Fruit fly (Drosophila melanogaster) whole organism, pupa: ENCODE measurements around the gene AOX3.

Experiments
- CG10348 ChIP-seq: fragments of 200-800 bp; sonication (Bioruptor generic); IDR thresholded peaks from 2 replicates; pipeline ENCODE4 v1.3.6; 2022; ENCODE audit warnings: missing biosample characterization, missing genetic modification characterization
- CG12605 ChIP-seq: fragments of 200-800 bp; sonication (Bioruptor generic); IDR thresholded peaks from 2 replicates; pipeline ENCODE4 v1.3.6; 2022; ENCODE audit warnings: missing biosample characterization, missing genetic modification characterization
- CG13204 ChIP-seq: fragments of 200-800 bp; sonication (Bioruptor generic); optimal IDR thresholded peaks from 2 replicates; lab custom pipeline; 2018; ENCODE audit warnings: missing biosample characterization, mild to moderate bottlenecking, missing genetic modification characterization, moderate library complexity
- CG14655 ChIP-seq: fragments of 200-800 bp; sonication (Bioruptor generic); optimal IDR thresholded peaks from 3 replicates; lab custom pipeline; 2017; ENCODE audit warnings: mild to moderate bottlenecking, missing biosample characterization, missing genetic modification reagents, missing genetic modification characterization
- CG15710 ChIP-seq: fragments of 200-800 bp; sonication (Bioruptor generic); optimal IDR thresholded peaks from 2 replicates; lab custom pipeline; 2018; ENCODE audit warnings: missing biosample characterization, mild to moderate bottlenecking, missing genetic modification characterization, moderate library complexity
- CG17806 ChIP-seq: fragments of 200-800 bp; sonication (Bioruptor generic); optimal IDR thresholded peaks from 2 replicates; lab custom pipeline; 2018; ENCODE audit warnings: missing biosample characterization, mild to moderate bottlenecking, missing genetic modification characterization, moderate library complexity
- CG32121 ChIP-seq: fragments of 200-800 bp; sonication (Bioruptor generic); IDR thresholded peaks from 2 replicates; pipeline ENCODE4 v1.3.6; 2022; ENCODE audit warnings: missing biosample characterization, missing genetic modification characterization
- CG34367 ChIP-seq: fragments of 200-800 bp; sonication (Bioruptor generic); optimal IDR thresholded peaks from 2 replicates; lab custom pipeline; 2018; ENCODE audit warnings: missing biosample characterization, mild to moderate bottlenecking, missing genetic modification characterization
- CG4496 ChIP-seq: fragments of 200-800 bp; sonication (Bioruptor generic); IDR thresholded peaks from 3 replicates; pipeline ENCODE4 v1.3.6; 2022; ENCODE audit warnings: missing biosample characterization, missing genetic modification characterization
- CG8159 ChIP-seq: fragments of 200-800 bp; sonication (Bioruptor generic); optimal IDR thresholded peaks from 3 replicates; lab custom pipeline; 2018; ENCODE audit warnings: missing biosample characterization, mild to moderate bottlenecking, missing genetic modification characterization, moderate library complexity
- CG8301 ChIP-seq: fragments of 200-800 bp; sonication (Bioruptor generic); optimal IDR thresholded peaks from 2 replicates; lab custom pipeline; 2018; ENCODE audit warnings: missing biosample characterization, mild to moderate bottlenecking, missing genetic modification characterization
- CG9948 ChIP-seq: fragments of 200-800 bp; sonication (Bioruptor generic); optimal IDR thresholded peaks from 2 replicates; lab custom pipeline; 2018; ENCODE audit warnings: missing biosample characterization, mild to moderate bottlenecking, missing genetic modification characterization, moderate library complexity
- D1 ChIP-seq: fragments of 200-800 bp; sonication (Bioruptor generic); optimal IDR thresholded peaks from 2 replicates; lab custom pipeline; 2018; ENCODE audit warnings: missing biosample characterization, mild to moderate bottlenecking, missing genetic modification characterization, moderate library complexity
- EcR ChIP-seq: fragments of 200-800 bp; sonication (Bioruptor generic); optimal IDR thresholded peaks from 3 replicates; lab custom pipeline; 2019; ENCODE audit warnings: missing biosample characterization, missing genetic modification characterization, mild to moderate bottlenecking, moderate library complexity, missing genetic modification reagents
- Ets98B ChIP-seq: fragments of 200-800 bp; sonication (Bioruptor generic); IDR thresholded peaks from 2 replicates; pipeline ENCODE4 v1.3.6; 2022; ENCODE audit warnings: missing biosample characterization, missing genetic modification characterization
- Pif1A ChIP-seq: fragments of 200-800 bp; sonication (Bioruptor generic); optimal IDR thresholded peaks from 3 replicates; lab custom pipeline; 2016; ENCODE audit warnings: missing biosample characterization, missing genetic modification characterization
- Pif1B ChIP-seq: fragments of 200-800 bp; sonication (Bioruptor generic); optimal IDR thresholded peaks from 3 replicates; lab custom pipeline; 2016; ENCODE audit warnings: missing biosample characterization, missing genetic modification characterization
- Snoo ChIP-seq: fragments of 200-800 bp; sonication (Bioruptor generic); optimal IDR thresholded peaks from 3 replicates; lab custom pipeline; 2017; ENCODE audit warnings: missing biosample characterization, mild to moderate bottlenecking, missing genetic modification characterization, inconsistent platforms
- fd96Ca ChIP-seq: fragments of 200-800 bp; sonication (Bioruptor generic); IDR thresholded peaks from 3 replicates; pipeline ENCODE4 v1.3.6; 2022; ENCODE audit warnings: missing biosample characterization, missing genetic modification characterization
- gl ChIP-seq: fragments of 200-800 bp; sonication (Bioruptor generic); optimal IDR thresholded peaks from 2 replicates; lab custom pipeline; 2018; ENCODE audit warnings: missing biosample characterization, mild to moderate bottlenecking, missing genetic modification characterization
- rn ChIP-seq: fragments of 200-800 bp; sonication (Bioruptor generic); IDR thresholded peaks from 2 replicates; pipeline ENCODE4 v1.3.6; 2022; ENCODE audit warnings: missing biosample characterization, missing genetic modification characterization

AOX3 gene

dm6 chr3R:15553566-15553965 is 5.6 kb upstream of the AOX3 start:
- TF ChIP-seq CG14655 (GFP tag; lab: Kevin White, UChicago): no peak
- TF ChIP-seq Pif1A (GFP tag; lab: Kevin White, UChicago): no peak
- TF ChIP-seq EcR: peak; percentile 10
- no peak for TF ChIP-seq fd96Ca (GFP tag; lab: Robert Waterston, UW)
- no peak for TF ChIP-seq Ets98B (GFP tag; lab: Robert Waterston, UW)
- TF ChIP-seq CG8159 (tag; lab: Kevin White, UChicago): no peak
- no peak for TF ChIP-seq Snoo (tag; lab: Kevin White, UChicago)

dm6 chr3R:15552733-15553132 is 4.7 kb upstream of the AOX3 start, which contains the start of gene AOX4:
Gene AOX4, minus strand, starts transcription at chr3R:15552833.
- TF ChIP-seq CG14655 (GFP tag; lab: Kevin White, UChicago): no peak
- no peak for TF ChIP-seq EcR
- TF ChIP-seq CG8301 (tag; lab: Kevin White, UChicago): no peak
- TF ChIP-seq CG17806 (tag; lab: Kevin White, UChicago): no peak
- no peak for TF ChIP-seq CG9948 (tag; lab: Kevin White, UChicago)
- TF ChIP-seq rn: no peak
- no peak for TF ChIP-seq D1 (tag; lab: Kevin White, UChicago)
- no peak for TF ChIP-seq fd96Ca (GFP tag; lab: Robert Waterston, UW)
- TF ChIP-seq CG10348 (GFP tag; lab: Robert Waterston, UW): no peak

- no peak for TF ChIP-seq Ets98B (GFP tag; lab: Robert Waterston, UW)
- TF ChIP-seq EcR: no peak
- TF ChIP-seq CG8159 (tag; lab: Kevin White, UChicago): no peak
- TF ChIP-seq CG4496 (GFP tag; lab: Robert Waterston, UW): no peak
- no peak for TF ChIP-seq CG15710 (tag; lab: Kevin White, UChicago)
- no peak for TF ChIP-seq fd96Ca (GFP tag; lab: Robert Waterston, UW)
- TF ChIP-seq CG17806 (tag; lab: Kevin White, UChicago): no peak
- TF ChIP-seq CG9948 (tag; lab: Kevin White, UChicago): no peak
- no peak for TF ChIP-seq CG8301 (tag; lab: Kevin White, UChicago)
- TF ChIP-seq D1 (tag; lab: Kevin White, UChicago): no peak
- TF ChIP-seq gl (tag; lab: Kevin White, UChicago): no peak
- TF ChIP-seq Pif1B (GFP tag; lab: Kevin White, UChicago): no peak
- no peak for TF ChIP-seq CG10348 (GFP tag; lab: Robert Waterston, UW)
- TF ChIP-seq CG14655 (GFP tag; lab: Kevin White, UChicago): no peak
- TF ChIP-seq Pif1A (GFP tag; lab: Kevin White, UChicago): no peak
- TF ChIP-seq CG32121 (GFP tag; lab: Robert Waterston, UW): no peak
- TF ChIP-seq CG34367 (tag; lab: Kevin White, UChicago): no peak
- TF ChIP-seq CG12605: no peak
- TF ChIP-seq CG13204 (GFP tag; lab: Kevin White, UChicago): no peak
These were observed 762 bp downstream of the AOX3 start for dm6 chr3R:15547226-15547625.

dm6 chr3R:15542314-15542713 is 5.7 kb downstream of the AOX3 start, which contains the start of gene AOX2:
Gene AOX2, minus strand, starts transcription at chr3R:15542414.
- TF ChIP-seq CG17806 (tag; lab: Kevin White, UChicago) (no peak), CG8301 (tag; lab: Kevin White, UChicago) (no peak), gl (tag; lab: Kevin White, UChicago) (no peak), Snoo (tag; lab: Kevin White, UChicago) (no peak), CG34367 (tag; lab: Kevin White, UChicago) (no peak)

dm6 chr3R:15540932-15541331 is 7.1 kb downstream of the AOX3 start:
- TF ChIP-seq CG17806 (tag; lab: Kevin White, UChicago) (no peak), fd96Ca (GFP tag; lab: Robert Waterston, UW) (no peak), CG8301 (tag; lab: Kevin White, UChicago) (peak; percentile 50), CG13204 (GFP tag; lab: Kevin White, UChicago) (no peak), gl (tag; lab: Kevin White, UChicago) (no peak), Ets98B (GFP tag; lab: Robert Waterston, UW) (peak; percentile 57), Pif1A (GFP tag; lab: Kevin White, UChicago) (peak; percentile 52), CG9948 (tag; lab: Kevin White, UChicago) (no peak), CG32121 (GFP tag; lab: Robert Waterston, UW) (no peak; the same call in 1 of the 2 replicates), rn (no peak), CG8159 (tag; lab: Kevin White, UChicago) (no peak), EcR (no peak), Pif1B (GFP tag; lab: Kevin White, UChicago) (peak; percentile 46), CG4496 (GFP tag; lab: Robert Waterston, UW) (no peak; the same call in 1 of the 3 replicates), CG14655 (GFP tag; lab: Kevin White, UChicago) (peak; percentile 61), CG34367 (tag; lab: Kevin White, UChicago) (no peak), CG10348 (GFP tag; lab: Robert Waterston, UW) (no peak), D1 (tag; lab: Kevin White, UChicago) (no peak), CG15710 (tag; lab: Kevin White, UChicago) (no peak), Snoo (tag; lab: Kevin White, UChicago) (no peak), CG12605 (no peak)
